Fruit fly (Drosophila melanogaster): ENCODE results near the gene Aduk.

Aduk gene

dm6 chr3R:9349267-9349820 is 14.8 kb upstream of the Aduk start:
- TF ChIP-seq Sp1 (GFP tag; optimal IDR thresholded peaks at IDR 0.05), result peak; percentile 36
- TF ChIP-seq dmrt93B (GFP tag; optimal IDR thresholded peaks at IDR 0.05), result peak; percentile 33
- TF ChIP-seq fru (GFP tag; optimal IDR thresholded peaks at IDR 0.05), result peak; percentile 51
- peak; percentile 57 for TF ChIP-seq br (GFP tag; optimal IDR thresholded peaks at IDR 0.05)
- TF ChIP-seq Myc (optimal IDR thresholded peaks at IDR 0.05), result no peak
- peak; percentile 33 for TF ChIP-seq Hnf4 (GFP tag; optimal IDR thresholded peaks at IDR 0.05)
- TF ChIP-seq woc (GFP tag; optimal IDR thresholded peaks at IDR 0.05), result peak; percentile 62
- TF ChIP-seq Jra (GFP tag; optimal IDR thresholded peaks at IDR 0.05), result no peak
- no peak for TF ChIP-seq OdsH (GFP tag; optimal IDR thresholded peaks at IDR 0.05)
- TF ChIP-seq Vsx2 (GFP tag; optimal IDR thresholded peaks at IDR 0.05; ENCODE audit: partially characterized antibody), result no peak
- TF ChIP-seq foxo (GFP tag; optimal IDR thresholded peaks at IDR 0.05), result peak in 1 of 2 experiments; percentile 55
- TF ChIP-seq ey (GFP tag; optimal IDR thresholded peaks at IDR 0.05), result peak; percentile 42
- peak; percentile 51 for TF ChIP-seq rgr (GFP tag; optimal IDR thresholded peaks at IDR 0.05)
- peak; percentile 57 for TF ChIP-seq h (GFP tag; optimal IDR thresholded peaks at IDR 0.05)
- TF ChIP-seq Abd-B (GFP tag; optimal IDR thresholded peaks at IDR 0.05), result no peak
- TF ChIP-seq CrebA (GFP tag; optimal IDR thresholded peaks at IDR 0.05; ENCODE audit: borderline replicate concordance), result no peak
- peak; percentile 53 for TF ChIP-seq psq (GFP tag; optimal IDR thresholded peaks at IDR 0.05)
- TF ChIP-seq CG9705 (GFP tag; optimal IDR thresholded peaks at IDR 0.05), result no peak

dm6 chr3R:9348379-9348721 is 13.8 kb upstream of the Aduk start:
- TF ChIP-seq Rel (GFP tag; optimal IDR thresholded peaks at IDR 0.05) (no peak), Rel (tag; optimal IDR thresholded peaks at IDR 0.05) (no peak), psq (GFP tag; optimal IDR thresholded peaks at IDR 0.05) (peak; percentile 89), dl (GFP tag; optimal IDR thresholded peaks at IDR 0.05; ENCODE audit: insufficient read depth in 1 of 2, partially characterized antibody in 2 of 2) (peak in 1 of 2 experiments; percentile 18), Dif (GFP tag; optimal IDR thresholded peaks at IDR 0.05; ENCODE audit: partially characterized antibody) (peak; percentile 40)

- TF ChIP-seq pan (optimal IDR thresholded peaks at IDR 0.05) (no peak), lola (GFP tag; optimal IDR thresholded peaks at IDR 0.05) (no peak), h (GFP tag; optimal IDR thresholded peaks at IDR 0.05) (peak; percentile 84), Sp1 (GFP tag; optimal IDR thresholded peaks at IDR 0.05) (peak; percentile 75), Vsx2 (GFP tag; optimal IDR thresholded peaks at IDR 0.05; ENCODE audit: partially characterized antibody) (no peak), usp (GFP tag; optimal IDR thresholded peaks at IDR 0.05) (no peak), Myc (optimal IDR thresholded peaks at IDR 0.05) (no peak), GATAd (GFP tag; optimal IDR thresholded peaks at IDR 0.05) (no peak), fru (GFP tag; optimal IDR thresholded peaks at IDR 0.05) (peak; percentile 81), sage (GFP tag; optimal IDR thresholded peaks at IDR 0.05) (peak; percentile 60), Dif (GFP tag; optimal IDR thresholded peaks at IDR 0.05; ENCODE audit: partially characterized antibody) (peak; percentile 9), Hr78 (GFP tag; optimal IDR thresholded peaks at IDR 0.05) (no peak), br (GFP tag; optimal IDR thresholded peaks at IDR 0.05) (peak; percentile 72), HLH106 (tag; optimal IDR thresholded peaks at IDR 0.05) (peak; percentile 67), sv (GFP tag; optimal IDR thresholded peaks at IDR 0.05) (no peak), foxo (GFP tag; optimal IDR thresholded peaks at IDR 0.05) (peak in 1 of 2 experiments; percentile 80), Dfd (GFP tag; optimal IDR thresholded peaks at IDR 0.05) (no peak), Rel (GFP tag; optimal IDR thresholded peaks at IDR 0.05) (no peak), Rel (tag; optimal IDR thresholded peaks at IDR 0.05) (no peak), Mio (GFP tag; optimal IDR thresholded peaks at IDR 0.05) (no peak), N (GFP tag; optimal IDR thresholded peaks at IDR 0.05) (no peak), dl (GFP tag; optimal IDR thresholded peaks at IDR 0.05; ENCODE audit: insufficient read depth in 1 of 2, partially characterized antibody in 2 of 2) (no peak), woc (GFP tag; optimal IDR thresholded peaks at IDR 0.05) (peak; percentile 74), Hnf4 (GFP tag; optimal IDR thresholded peaks at IDR 0.05) (peak; percentile 42), Jra (GFP tag; optimal IDR thresholded peaks at IDR 0.05) (peak; percentile 18), rgr (GFP tag; optimal IDR thresholded peaks at IDR 0.05) (peak; percentile 78), jim (GFP tag; optimal IDR thresholded peaks at IDR 0.05) (no peak), dmrt93B (GFP tag; optimal IDR thresholded peaks at IDR 0.05) (peak; percentile 46), OdsH (GFP tag; optimal IDR thresholded peaks at IDR 0.05) (peak; percentile 79), tai (GFP tag; optimal IDR thresholded peaks at IDR 0.05) (peak; percentile 48), psq (GFP tag; optimal IDR thresholded peaks at IDR 0.05) (peak; percentile 93), Hr83 (GFP tag; optimal IDR thresholded peaks at IDR 0.05; ENCODE audit: poor library complexity, severe bottlenecking) (no peak), brk (GFP tag; optimal IDR thresholded peaks at IDR 0.05) (peak; percentile 57), ey (GFP tag; optimal IDR thresholded peaks at IDR 0.05) (peak; percentile 80), CrebA (GFP tag; optimal IDR thresholded peaks at IDR 0.05; ENCODE audit: borderline replicate concordance) (no peak), Abd-B (GFP tag; optimal IDR thresholded peaks at IDR 0.05) (no peak), CG9705 (GFP tag; optimal IDR thresholded peaks at IDR 0.05) (no peak), dsf (GFP tag; optimal IDR thresholded peaks at IDR 0.05; ENCODE audit: borderline replicate concordance) (no peak), CG32264 (GFP tag; optimal IDR thresholded peaks at IDR 0.05) (peak; percentile 36)
These were observed 13.3 kb upstream of the Aduk start for dm6 chr3R:9347702-9348378.

Measured in whole organism, wandering third instar larva.